Worm (Caenorhabditis elegans): ENCODE results near the gene K10G4.3.
"Not testable (repeated sequence)": the region's sequence is repeated elsewhere in the genome, so short reads cannot be mapped to it uniquely, and the experiment has no call there.

- TF ChIP-seq W03F9.2, him-1, dao-5 (tag; optimal IDR thresholded peaks at IDR 0.05): not testable (repeated sequence)
These were observed at the start of gene K10G4.3 for ce11 chrV:17264855-17265254.
